Worm (Caenorhabditis elegans): ENCODE results near the gene W01B6.8.

ce11 chrIV:10063941-10064340 lies 20.2 kb downstream of the W01B6.8 start:
- TF ChIP-seq flt-1 (GFP tag; IDR thresholded peaks at IDR 0.05) (no peak), med-1 (GFP tag; optimal IDR thresholded peaks at IDR 0.05; ENCODE audit: insufficient read depth) (no peak), ztf-23 (GFP tag; IDR thresholded peaks at IDR 0.05) (no peak), cog-1 (tag; optimal IDR thresholded peaks at IDR 0.05) (no peak), ztf-29 (GFP tag; IDR thresholded peaks at IDR 0.05) (no peak)
